Worm (Caenorhabditis elegans) whole organism, L4/young adult: ENCODE measurements around the gene morc-1.

Experiments
- W03F9.2 ChIP-seq: fragments of 150-350 bp; optimal IDR thresholded peaks from 2 replicates; lab custom pipeline; 2014; ENCODE audit warnings: missing biosample characterization, missing genetic modification characterization
- him-1 ChIP-seq: sonication (generic microtip); optimal IDR thresholded peaks from 2 replicates; lab custom pipeline; 2016; ENCODE audit warnings: missing genotype, missing genetic modification reagents, missing genetic modification characterization, missing compliant biosample characterization

- TF ChIP-seq W03F9.2 (no peak), him-1 (tag; lab: Kevin White, UChicago) (no peak)
Observed at ce11 chrIII:5173622-5174021, 33.1 kb downstream of the morc-1 start, which contains the start of gene cid-1.
